Fruit fly (Drosophila melanogaster): ENCODE data around the gene Spn28Dc.

DNA sequence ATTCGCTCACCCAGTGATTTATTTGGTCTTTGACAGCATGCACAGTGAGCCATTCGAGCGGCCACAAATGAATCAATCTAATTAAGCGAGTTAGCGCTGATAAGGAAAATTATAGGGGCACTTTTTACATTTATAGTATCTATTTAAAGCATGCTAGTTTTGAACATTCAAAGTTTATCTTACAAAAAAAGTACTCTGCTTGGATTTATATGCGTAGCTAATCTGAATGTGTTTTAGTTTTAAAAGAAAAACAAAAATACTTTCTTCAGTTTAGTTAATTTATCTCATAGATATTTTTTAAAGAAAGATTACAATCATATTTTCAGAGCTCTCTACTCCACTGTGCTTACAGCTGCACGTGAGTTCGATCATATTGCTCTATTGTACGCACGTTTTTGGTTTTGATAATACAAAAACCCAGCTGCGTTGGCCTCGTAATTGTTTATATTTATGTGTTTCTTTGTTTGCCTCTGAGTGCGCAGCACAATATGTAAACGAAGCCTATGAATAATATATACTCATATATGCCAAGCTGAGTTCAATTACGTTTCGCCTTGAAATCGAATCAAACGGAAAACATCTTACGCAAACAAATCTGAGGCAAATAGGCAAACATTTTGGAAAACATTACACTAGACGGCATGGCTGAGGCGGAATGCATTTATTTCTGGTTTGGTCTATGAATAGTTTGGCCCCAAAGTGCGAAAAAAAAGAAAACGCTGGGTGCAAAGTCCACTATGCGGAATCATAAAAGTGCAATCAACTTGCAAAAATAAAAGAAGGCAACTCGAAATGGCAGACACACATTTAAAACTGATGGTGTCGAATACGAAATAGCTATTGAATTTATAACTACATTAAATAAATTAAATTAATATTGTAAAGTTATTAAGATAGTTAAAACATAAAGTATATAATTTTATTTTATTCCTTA lies 5.0 kb downstream of the Spn28Dc start:
- TF ChIP-seq cyc (GFP tag; optimal IDR thresholded peaks at IDR 0.05): peak; percentile 73
- TF ChIP-seq Hr39 (GFP tag; optimal IDR thresholded peaks at IDR 0.05): peak; percentile 79
- TF ChIP-seq dac (GFP tag; optimal IDR thresholded peaks at IDR 0.05): peak; percentile 86
- TF ChIP-seq Smox (GFP tag; optimal IDR thresholded peaks at IDR 0.05): peak; percentile 84
- TF ChIP-seq lz (GFP tag; optimal IDR thresholded peaks at IDR 0.05): peak; percentile 81
- TF ChIP-seq Lpt (GFP tag; optimal IDR thresholded peaks at IDR 0.05): peak; percentile 86
- TF ChIP-seq Sox102F (GFP tag; optimal IDR thresholded peaks at IDR 0.05): peak; percentile 81
- peak; percentile 85 for TF ChIP-seq CG10669 (GFP tag; optimal IDR thresholded peaks at IDR 0.05)
- peak; percentile 80 for TF ChIP-seq Eip75B (GFP tag; optimal IDR thresholded peaks at IDR 0.05)
- TF ChIP-seq fd85E (GFP tag; optimal IDR thresholded peaks at IDR 0.05): peak; percentile 48
- peak; percentile 92 for TF ChIP-seq CG4318 (GFP tag; optimal IDR thresholded peaks at IDR 0.05)
- TF ChIP-seq CG34406 (GFP tag; optimal IDR thresholded peaks at IDR 0.05): peak; percentile 82
- peak; percentile 62 for TF ChIP-seq CG9139 (GFP tag; optimal IDR thresholded peaks at IDR 0.05)
- TF ChIP-seq achi (GFP tag; optimal IDR thresholded peaks at IDR 0.05): peak; percentile 91
